Worm (Caenorhabditis elegans): Measurements from ENCODE around the gene C25F6.8.

DNA sequence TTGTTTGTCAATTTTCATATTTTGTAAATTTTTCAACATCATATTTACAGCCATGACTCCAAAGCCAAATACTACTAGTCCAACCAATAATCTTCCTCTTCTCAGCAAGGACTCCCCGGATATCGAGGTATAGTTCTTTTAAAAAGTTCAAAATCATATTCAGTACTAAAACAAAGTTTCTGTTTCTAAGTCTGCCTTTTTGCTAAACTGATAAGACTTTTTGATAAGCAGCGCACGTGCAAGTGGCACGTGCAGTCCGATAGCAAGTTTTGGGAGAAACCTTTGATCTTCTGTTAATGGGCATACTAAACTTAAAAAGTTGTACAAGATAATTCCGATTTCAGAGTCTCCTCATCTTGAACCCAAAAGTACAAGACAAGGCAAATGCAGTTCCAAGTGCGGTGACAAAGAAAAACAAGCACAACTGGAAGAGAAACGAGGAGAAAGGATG is 19.8 kb downstream of the C25F6.8 start, which contains the start of gene dpyd-1:
- TF ChIP-seq snpc-4 (tag; optimal IDR thresholded peaks at IDR 0.05) (no peak), blmp-1 (tag; optimal IDR thresholded peaks at IDR 0.05) (no peak), nhr-76 (tag; optimal IDR thresholded peaks at IDR 0.05) (no peak), unc-62 (GFP tag; optimal IDR thresholded peaks at IDR 0.05) (no peak), ceh-83 (GFP tag; optimal IDR thresholded peaks at IDR 0.05) (no peak)
